Worm (Caenorhabditis elegans): ENCODE data around the gene H06H21.8.

- no peak for TF ChIP-seq ama-1 (optimal IDR thresholded peaks at IDR 0.05)
- TF ChIP-seq pha-4 (tag; optimal IDR thresholded peaks at IDR 0.05) = no peak
- no peak for TF ChIP-seq nfya-1 (tag; optimal IDR thresholded peaks at IDR 0.05)
- TF ChIP-seq ceh-31 (tag; optimal IDR thresholded peaks at IDR 0.05) = no peak
- no peak for TF ChIP-seq hlh-15 (tag; optimal IDR thresholded peaks at IDR 0.05)
- no peak for TF ChIP-seq lin-11 (tag; optimal IDR thresholded peaks at IDR 0.05)
- no peak for TF ChIP-seq hlh-6 (tag; optimal IDR thresholded peaks at IDR 0.05)
- TF ChIP-seq che-1 (tag; optimal IDR thresholded peaks at IDR 0.05) = no peak
- no peak for TF ChIP-seq rnt-1 (tag; optimal IDR thresholded peaks at IDR 0.05)
- TF ChIP-seq pat-9 (tag; optimal IDR thresholded peaks at IDR 0.05) = no peak
- no peak for TF ChIP-seq ceh-45 (GFP tag; IDR thresholded peaks at IDR 0.05)
Measured at ce11 chrIV:4829641-4830040, 8.7 kb upstream of the H06H21.8 start.

All from whole organism, late embryonic.